Worm (Caenorhabditis elegans): Measurements from ENCODE around the gene Y69E1A.5.

ce11 chrIV:10958230-10958588 is 754 bp upstream of the Y69E1A.5 start, which contains the start of gene sri-19:
- TF ChIP-seq blmp-1 (tag; optimal IDR thresholded peaks at IDR 0.05; ENCODE audit: insufficient read depth) (no peak), nhr-23 (tag; optimal IDR thresholded peaks at IDR 0.05) (no peak), nhr-12 (tag; optimal IDR thresholded peaks at IDR 0.05) (no peak), lin-13 (GFP tag; optimal IDR thresholded peaks at IDR 0.05) (no peak), snpc-4 (tag; optimal IDR thresholded peaks at IDR 0.05) (no peak), unc-62 (GFP tag; optimal IDR thresholded peaks at IDR 0.05) (no peak)

Data from whole organism, L2 larva.